Worm (Caenorhabditis elegans) whole organism, early embryonic: ENCODE results near the gene lon-1.

Source experiments
- B0310.2 ChIP-seq: sonication (generic microtip); optimal IDR thresholded peaks from 2 replicates; lab custom pipeline; 2016; ENCODE audit warnings: mild to moderate bottlenecking, missing genetic modification characterization, missing compliant biosample characterization
- ama-1 ChIP-seq: fragments of 150-350 bp; optimal IDR thresholded peaks from 2 replicates; lab custom pipeline; 2014
- ceh-13 ChIP-seq: fragments of 200-800 bp; sonication (Bioruptor generic); optimal IDR thresholded peaks from 2 replicates; lab custom pipeline; 2018; ENCODE audit warnings: mild to moderate bottlenecking, missing genetic modification characterization, missing compliant biosample characterization
- ceh-36 ChIP-seq: sonication (generic microtip); optimal IDR thresholded peaks from 2 replicates; lab custom pipeline; 2016; ENCODE audit warnings: missing genetic modification characterization, inconsistent platforms, missing compliant biosample characterization
- ets-7 ChIP-seq: sonication (generic microtip); optimal IDR thresholded peaks from 2 replicates; lab custom pipeline; 2016; ENCODE audit warnings: missing genotype, missing genetic modification characterization, missing compliant biosample characterization
- flt-1 ChIP-seq: fragments of 200-800 bp; sonication (Bioruptor generic); IDR thresholded peaks from 2 replicates; pipeline ENCODE4 v1.3.6; 2022; ENCODE audit warnings: missing genetic modification characterization, missing compliant biosample characterization
- hmbx-1 ChIP-seq: sonication (generic microtip); optimal IDR thresholded peaks from 2 replicates; lab custom pipeline; 2016; ENCODE audit warnings: mild to moderate bottlenecking, missing genetic modification characterization, missing compliant biosample characterization
- hmg-4 ChIP-seq: fragments of 200-800 bp; sonication (Bioruptor generic); optimal IDR thresholded peaks from 2 replicates; lab custom pipeline; 2018; ENCODE audit warnings: mild to moderate bottlenecking, missing genetic modification characterization, missing compliant biosample characterization
- pes-1 ChIP-seq: fragments of 200-800 bp; sonication (Bioruptor generic); IDR thresholded peaks from 2 replicates; pipeline ENCODE4 v1.3.6; 2022; ENCODE audit warnings: missing genetic modification reagents, missing genetic modification characterization, missing compliant biosample characterization
- sea-1 ChIP-seq: fragments of 200-800 bp; sonication (Bioruptor generic); conservative IDR thresholded peaks from 2 replicates; pipeline ENCODE4 v1.3.6; 2022; ENCODE audit warnings: missing genetic modification characterization, missing compliant biosample characterization
- tbx-11 ChIP-seq: fragments of 200-800 bp; sonication (Bioruptor generic); IDR thresholded peaks from 2 replicates; pipeline ENCODE4 v1.3.6; 2022; ENCODE audit warnings: missing genetic modification characterization, missing compliant biosample characterization
- tbx-37 ChIP-seq: fragments of 200-800 bp; sonication (Bioruptor generic); conservative IDR thresholded peaks from 2 replicates; pipeline ENCODE4 v1.3.6; 2022; ENCODE audit warnings: missing genetic modification reagents, missing genetic modification characterization, missing compliant biosample characterization
- tra-4 ChIP-seq: sonication (generic microtip); optimal IDR thresholded peaks from 2 replicates; lab custom pipeline; 2017; ENCODE audit warnings: missing genetic modification characterization, missing compliant biosample characterization

DNA sequence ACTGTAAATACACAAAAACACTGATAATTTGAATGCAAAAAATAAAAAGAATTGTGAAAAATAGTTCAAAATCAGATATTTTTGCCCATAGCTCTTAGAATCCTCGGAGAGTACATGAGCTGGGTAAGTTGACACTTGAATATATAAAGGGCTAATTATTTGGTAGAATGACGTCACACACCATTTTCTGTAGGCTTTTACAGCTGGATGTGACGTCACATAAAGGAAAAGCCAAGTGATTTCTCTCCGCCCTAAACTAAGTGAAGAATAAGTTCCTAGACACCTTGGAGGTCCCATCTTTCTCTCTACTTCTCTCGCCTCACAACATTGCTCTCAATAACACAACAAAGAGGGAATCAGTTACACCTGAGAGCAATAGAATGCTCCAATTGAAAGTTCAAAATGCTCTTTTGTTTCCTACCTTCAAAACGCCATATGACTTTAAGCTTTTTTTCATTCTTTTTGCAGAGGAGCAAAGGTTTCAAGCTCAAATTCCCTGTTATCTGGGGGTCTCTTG lies 12.9 kb downstream of the lon-1 start, which contains the start of gene osg-1:
- TF ChIP-seq ama-1 (lab: Kevin White, UChicago) (no peak), flt-1 (GFP tag; lab: Robert Waterston, UW) (no peak), sea-1 (GFP tag; lab: Robert Waterston, UW) (no peak), ets-7 (tag; lab: Kevin White, UChicago) (no peak), B0310.2 (tag; lab: Kevin White, UChicago) (no peak), pes-1 (GFP tag; lab: Robert Waterston, UW) (no peak), tra-4 (tag; lab: Kevin White, UChicago) (no peak), tbx-37 (GFP tag; lab: Robert Waterston, UW) (no peak), ceh-36 (tag; lab: Kevin White, UChicago) (no peak), hmbx-1 (tag; lab: Kevin White, UChicago) (no peak), hmg-4 (GFP tag; lab: Kevin White, UChicago) (no peak), tbx-11 (GFP tag; lab: Robert Waterston, UW) (no peak), ceh-13 (GFP tag; lab: Kevin White, UChicago) (no peak)
